Worm (Caenorhabditis elegans): ENCODE data around the gene wrt-7.
"Not testable (repeated sequence)": the region's sequence is repeated elsewhere in the genome, so short reads cannot be mapped to it uniquely, and the experiment has no call there.

wrt-7 gene

ce11 chrV:15337405-15337804, at the start of gene wrt-7:
wrt-7 (minus strand) TSS chrV:15337505.
- no peak for TF ChIP-seq flt-1 (GFP tag; IDR thresholded peaks at IDR 0.05)
- no peak for TF ChIP-seq cog-1 (tag; optimal IDR thresholded peaks at IDR 0.05)
- TF ChIP-seq tab-1 (GFP tag; IDR thresholded peaks at IDR 0.05) = no peak
- TF ChIP-seq ztf-23 (GFP tag; IDR thresholded peaks at IDR 0.05) = no peak
- no peak for TF ChIP-seq ztf-29 (GFP tag; IDR thresholded peaks at IDR 0.05)
- no peak for TF ChIP-seq med-1 (GFP tag; optimal IDR thresholded peaks at IDR 0.05; ENCODE audit: insufficient read depth)
- TF ChIP-seq klf-2 (GFP tag; conservative IDR thresholded peaks at IDR 0.05) = no peak
- no peak for TF ChIP-seq ref-1 (GFP tag; conservative IDR thresholded peaks at IDR 0.05)

ce11 chrV:15384733-15385132, 47.4 kb upstream of the wrt-7 start, which contains the start of gene str-102:
str-102 (plus strand) TSS chrV:15385033.
- TF ChIP-seq tab-1 (GFP tag; IDR thresholded peaks at IDR 0.05) (no peak), flt-1 (GFP tag; IDR thresholded peaks at IDR 0.05) (no peak), T22C8.4 (GFP tag; IDR thresholded peaks at IDR 0.05) (no peak), ztf-23 (GFP tag; IDR thresholded peaks at IDR 0.05) (no peak), cog-1 (tag; optimal IDR thresholded peaks at IDR 0.05) (no peak), klf-2 (GFP tag; conservative IDR thresholded peaks at IDR 0.05) (no peak), ref-1 (GFP tag; conservative IDR thresholded peaks at IDR 0.05) (no peak), ztf-29 (GFP tag; IDR thresholded peaks at IDR 0.05) (no peak), med-1 (GFP tag; optimal IDR thresholded peaks at IDR 0.05; ENCODE audit: insufficient read depth) (no peak)

ce11 chrV:15383739-15384138, 46.4 kb upstream of the wrt-7 start, which contains the start of gene str-88:
str-88 (minus strand) TSS chrV:15383839.
- TF ChIP-seq med-1 (GFP tag; optimal IDR thresholded peaks at IDR 0.05; ENCODE audit: insufficient read depth) (no peak), ref-1 (GFP tag; conservative IDR thresholded peaks at IDR 0.05) (no peak)

ce11 chrV:15380857-15381256, 43.6 kb upstream of the wrt-7 start, which contains the start of gene dhs-23:
dhs-23 (plus strand) TSS chrV:15381219.
- no peak for TF ChIP-seq ztf-29 (GFP tag; IDR thresholded peaks at IDR 0.05)
- no peak for TF ChIP-seq ztf-23 (GFP tag; IDR thresholded peaks at IDR 0.05)

ce11 chrV:15379817-15380216, 42.5 kb upstream of the wrt-7 start, which contains the start of gene srh-251:
srh-251 (minus strand) TSS chrV:15379917.
- no peak for TF ChIP-seq tab-1 (GFP tag; IDR thresholded peaks at IDR 0.05)
- no peak for TF ChIP-seq med-1 (GFP tag; optimal IDR thresholded peaks at IDR 0.05; ENCODE audit: insufficient read depth)
- no peak for TF ChIP-seq flt-1 (GFP tag; IDR thresholded peaks at IDR 0.05)
- TF ChIP-seq cog-1 (tag; optimal IDR thresholded peaks at IDR 0.05) = no peak
- TF ChIP-seq T22C8.4 (GFP tag; IDR thresholded peaks at IDR 0.05) = no peak
- TF ChIP-seq klf-2 (GFP tag; conservative IDR thresholded peaks at IDR 0.05) = no peak
- TF ChIP-seq ztf-23 (GFP tag; IDR thresholded peaks at IDR 0.05) = no peak
- no peak for TF ChIP-seq ztf-29 (GFP tag; IDR thresholded peaks at IDR 0.05)
- no peak for TF ChIP-seq ref-1 (GFP tag; conservative IDR thresholded peaks at IDR 0.05)

ce11 chrV:15377903-15378302, 40.6 kb upstream of the wrt-7 start, which contains the start of gene srh-122:
srh-122 (minus strand) TSS chrV:15378003.
- no peak for TF ChIP-seq ztf-29 (GFP tag; IDR thresholded peaks at IDR 0.05)
- no peak for TF ChIP-seq tab-1 (GFP tag; IDR thresholded peaks at IDR 0.05)
- TF ChIP-seq ref-1 (GFP tag; conservative IDR thresholded peaks at IDR 0.05) = no peak
- no peak for TF ChIP-seq klf-2 (GFP tag; conservative IDR thresholded peaks at IDR 0.05)
- no peak for TF ChIP-seq cog-1 (tag; optimal IDR thresholded peaks at IDR 0.05)

ce11 chrV:15376223-15376622, 38.9 kb upstream of the wrt-7 start, which contains the start of gene srh-52:
srh-52 (minus strand) TSS chrV:15376323.
- TF ChIP-seq ref-1 (GFP tag; conservative IDR thresholded peaks at IDR 0.05) = no peak
- TF ChIP-seq klf-2 (GFP tag; conservative IDR thresholded peaks at IDR 0.05) = no peak
- no peak for TF ChIP-seq ztf-29 (GFP tag; IDR thresholded peaks at IDR 0.05)
- TF ChIP-seq tab-1 (GFP tag; IDR thresholded peaks at IDR 0.05) = no peak
- TF ChIP-seq cog-1 (tag; optimal IDR thresholded peaks at IDR 0.05) = no peak
- no peak for TF ChIP-seq ztf-23 (GFP tag; IDR thresholded peaks at IDR 0.05)
- no peak for TF ChIP-seq T22C8.4 (GFP tag; IDR thresholded peaks at IDR 0.05)
- no peak for TF ChIP-seq flt-1 (GFP tag; IDR thresholded peaks at IDR 0.05)
- no peak for TF ChIP-seq med-1 (GFP tag; optimal IDR thresholded peaks at IDR 0.05; ENCODE audit: insufficient read depth)

ce11 chrV:15369707-15370106, 32.4 kb upstream of the wrt-7 start, which contains the start of gene nhr-269:
nhr-269 (minus strand) TSS chrV:15369807.
- TF ChIP-seq klf-2 (GFP tag; conservative IDR thresholded peaks at IDR 0.05) (no peak), flt-1 (GFP tag; IDR thresholded peaks at IDR 0.05) (no peak), ztf-23 (GFP tag; IDR thresholded peaks at IDR 0.05) (no peak), cog-1 (tag; optimal IDR thresholded peaks at IDR 0.05) (no peak), T22C8.4 (GFP tag; IDR thresholded peaks at IDR 0.05) (no peak), med-1 (GFP tag; optimal IDR thresholded peaks at IDR 0.05; ENCODE audit: insufficient read depth) (no peak), ztf-29 (GFP tag; IDR thresholded peaks at IDR 0.05) (no peak), tab-1 (GFP tag; IDR thresholded peaks at IDR 0.05) (no peak), ref-1 (GFP tag; conservative IDR thresholded peaks at IDR 0.05) (no peak)

ce11 chrV:15367770-15368169, 30.5 kb upstream of the wrt-7 start:
- TF ChIP-seq ztf-29 (GFP tag; IDR thresholded peaks at IDR 0.05) (no peak), ztf-23 (GFP tag; IDR thresholded peaks at IDR 0.05) (no peak), med-1 (GFP tag; optimal IDR thresholded peaks at IDR 0.05; ENCODE audit: insufficient read depth) (no peak), ref-1 (GFP tag; conservative IDR thresholded peaks at IDR 0.05) (no peak), cog-1 (tag; optimal IDR thresholded peaks at IDR 0.05) (no peak), klf-2 (GFP tag; conservative IDR thresholded peaks at IDR 0.05) (no peak)

- not testable (repeated sequence) for TF ChIP-seq ztf-23 (GFP tag; IDR thresholded peaks at IDR 0.05); flt-1 (GFP tag; IDR thresholded peaks at IDR 0.05); med-1 (GFP tag; optimal IDR thresholded peaks at IDR 0.05; ENCODE audit: insufficient read depth)
Measured at ce11 chrV:15361412-15361811, 24.1 kb upstream of the wrt-7 start, which contains the start of gene ech-1.1. ech-1.1 (minus strand) TSS chrV:15361512.

Data from whole organism, midembryonic.